Worm (Caenorhabditis elegans): Measurements from ENCODE around the gene F35D2.6.

DNA sequence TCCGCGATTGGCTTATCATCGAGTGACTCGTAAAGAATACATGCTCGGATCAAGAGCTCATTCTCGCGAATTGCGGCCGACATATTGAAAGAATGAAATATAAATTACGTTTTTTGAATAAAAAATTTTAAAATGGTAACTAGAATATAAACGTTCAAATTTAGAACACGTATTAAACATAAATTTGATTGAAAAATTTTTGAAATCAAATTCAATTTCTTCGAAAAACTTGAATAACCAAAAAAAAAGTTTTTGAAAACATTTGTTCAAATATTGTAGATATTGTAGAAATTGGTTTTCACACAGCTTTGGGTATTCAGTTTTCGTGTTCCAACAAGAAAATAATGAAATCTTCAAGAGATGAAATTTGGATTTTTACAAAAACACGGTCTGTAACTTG is 29.5 kb upstream of the F35D2.6 start, which contains the start of gene fbxa-224:
- no peak for TF ChIP-seq madf-2 (tag; optimal IDR thresholded peaks at IDR 0.05)
- no peak for TF ChIP-seq ceh-45 (GFP tag; IDR thresholded peaks at IDR 0.05)
- no peak for TF ChIP-seq nhr-11 (tag; optimal IDR thresholded peaks at IDR 0.05)
- no peak for TF ChIP-seq sdc-2 (tag; optimal IDR thresholded peaks at IDR 0.05)
- TF ChIP-seq ama-1 (optimal IDR thresholded peaks at IDR 0.05): no peak

All from whole organism, late embryonic.